Worm (Caenorhabditis elegans) whole organism, young adult: ENCODE measurements around the gene pkc-1.

Experiments used
- B0019.2 ChIP-seq: fragments of 200-800 bp; sonication (Bioruptor generic); conservative IDR thresholded peaks from 2 replicates; pipeline ENCODE4 v1.3.6; 2022; ENCODE audit warnings: missing genetic modification reagents, missing genetic modification characterization, missing compliant biosample characterization
- F23B12.7 ChIP-seq: sonication (generic microtip); optimal IDR thresholded peaks from 2 replicates; lab custom pipeline; 2017; ENCODE audit warnings: missing genetic modification characterization, mild to moderate bottlenecking, missing compliant biosample characterization, antibody characterized with exemption, moderate library complexity; ENCODE audit not compliant: insufficient read depth
- F33H1.4 ChIP-seq: fragments of 200-800 bp; sonication (Bioruptor generic); IDR thresholded peaks from 2 replicates; pipeline ENCODE4 v1.3.6; 2022; ENCODE audit warnings: missing genetic modification reagents, missing genetic modification characterization, missing compliant biosample characterization
- F37B4.10 ChIP-seq: fragments of 200-800 bp; sonication (Bioruptor generic); IDR thresholded peaks from 2 replicates; pipeline ENCODE4 v1.3.6; 2022; ENCODE audit warnings: missing genetic modification characterization, missing compliant biosample characterization
- F49E8.2 ChIP-seq: sonication (generic microtip); optimal IDR thresholded peaks from 3 replicates; lab custom pipeline; 2017; ENCODE audit warnings: missing genetic modification characterization, mild to moderate bottlenecking, missing compliant biosample characterization, antibody characterized with exemption, moderate library complexity; ENCODE audit not compliant: insufficient read depth
- F52B5.7 ChIP-seq: sonication (generic microtip); optimal IDR thresholded peaks from 2 replicates; lab custom pipeline; 2016; ENCODE audit warnings: mild to moderate bottlenecking, missing genetic modification characterization, missing compliant biosample characterization
- K11D2.4 ChIP-seq: fragments of 200-800 bp; sonication (Bioruptor generic); IDR thresholded peaks from 2 replicates; pipeline ENCODE4 v1.3.6; 2022; ENCODE audit warnings: missing genetic modification reagents, missing genetic modification characterization, missing compliant biosample characterization
- K12H6.12 ChIP-seq: fragments of 200-800 bp; sonication (Bioruptor generic); optimal IDR thresholded peaks from 2 replicates; lab custom pipeline; 2018; ENCODE audit warnings: mild to moderate bottlenecking, missing genetic modification characterization, missing compliant biosample characterization
- Y56A3A.18 ChIP-seq: fragments of 200-800 bp; sonication (Bioruptor generic); IDR thresholded peaks from 2 replicates; pipeline ENCODE4 v1.3.6; 2022; ENCODE audit warnings: missing genetic modification reagents, missing genetic modification characterization, missing compliant biosample characterization
- Y95B8A.8 ChIP-seq: fragments of 200-800 bp; sonication (Bioruptor generic); IDR thresholded peaks from 2 replicates; pipeline ENCODE4 v1.3.6; 2022; ENCODE audit warnings: missing genetic modification reagents, missing genetic modification characterization, missing compliant biosample characterization
- aptf-3 ChIP-seq: fragments of 200-800 bp; sonication (Bioruptor generic); IDR thresholded peaks from 2 replicates; pipeline ENCODE4 v1.3.6; 2022; ENCODE audit warnings: missing genetic modification characterization, missing compliant biosample characterization
- attf-5 ChIP-seq: fragments of 200-800 bp; sonication (Bioruptor generic); optimal IDR thresholded peaks from 2 replicates; lab custom pipeline; 2018; ENCODE audit warnings: mild to moderate bottlenecking, missing genetic modification characterization, missing compliant biosample characterization
- ceh-27 ChIP-seq: fragments of 200-800 bp; sonication (Bioruptor generic); optimal IDR thresholded peaks from 2 replicates; lab custom pipeline; 2018; ENCODE audit warnings: mild to moderate bottlenecking, missing genetic modification characterization, moderate library complexity, missing compliant biosample characterization
- ceh-40 ChIP-seq: fragments of 200-800 bp; sonication (Bioruptor generic); IDR thresholded peaks from 2 replicates; pipeline ENCODE4 v1.3.6; 2022; ENCODE audit warnings: missing genetic modification characterization, missing compliant biosample characterization
- die-1 ChIP-seq: sonication (generic microtip); optimal IDR thresholded peaks from 2 replicates; lab custom pipeline; 2016; ENCODE audit warnings: missing genotype, mild to moderate bottlenecking, missing genetic modification characterization, missing compliant biosample characterization
- dox-1 ChIP-seq: fragments of 200-800 bp; sonication (Bioruptor generic); IDR thresholded peaks from 2 replicates; pipeline ENCODE4 v1.3.6; 2022; ENCODE audit warnings: missing genetic modification reagents, missing genetic modification characterization, missing compliant biosample characterization
- dpl-1 ChIP-seq: fragments of 150-350 bp; optimal IDR thresholded peaks from 2 replicates; lab custom pipeline; 2014; ENCODE audit warnings: missing biosample characterization, missing genetic modification reagents, missing genetic modification characterization
- efl-1 ChIP-seq: fragments of 150-350 bp; optimal IDR thresholded peaks from 2 replicates; lab custom pipeline; 2014; ENCODE audit warnings: missing biosample characterization, missing genetic modification reagents, missing genetic modification characterization
- him-1 ChIP-seq: sonication (generic microtip); optimal IDR thresholded peaks from 2 replicates; lab custom pipeline; 2016; ENCODE audit warnings: missing genotype, missing genetic modification reagents, missing genetic modification characterization, missing compliant biosample characterization
- hrde-1 ChIP-seq: sonication (generic microtip); optimal IDR thresholded peaks from 2 replicates; lab custom pipeline; 2016; ENCODE audit warnings: missing genetic modification characterization, mild to moderate bottlenecking, missing compliant biosample characterization, moderate library complexity, missing genotype, missing genetic modification reagents, borderline replicate concordance
- hsf-1 ChIP-seq: fragments of 200-800 bp; sonication (Bioruptor generic); IDR thresholded peaks from 2 replicates; pipeline ENCODE4 v1.3.6; 2022; ENCODE audit warnings: missing genetic modification reagents, missing genetic modification characterization, missing compliant biosample characterization
- lag-1 ChIP-seq: fragments of 200-800 bp; sonication (Bioruptor generic); IDR thresholded peaks from 2 replicates; pipeline ENCODE4 v1.3.6; 2022; ENCODE audit warnings: missing genetic modification reagents, missing genetic modification characterization, missing compliant biosample characterization
- let-526 ChIP-seq: fragments of 200-800 bp; sonication (Bioruptor generic); IDR thresholded peaks from 2 replicates; pipeline ENCODE4 v1.3.6; 2022; ENCODE audit warnings: missing genetic modification reagents, missing genetic modification characterization, missing compliant biosample characterization
- let-607 ChIP-seq, 2 experiments: fragments of 200-800 bp in 1 of 2; sonication (Bioruptor generic) in 1 of 2; sonication (generic microtip) in 1 of 2; optimal IDR thresholded peaks; 2 replicates each; lab custom pipeline; 2016 to 2018; ENCODE audit warnings: mild to moderate bottlenecking in 2 of 2, missing compliant biosample characterization in 2 of 2, missing genetic modification characterization in 2 of 2, moderate library complexity in 2 of 2, missing genotype in 1 of 2
- lin-35 ChIP-seq, 3 experiments: fragments of 150-350 bp in 2 of 3; sonication (generic microtip) in 1 of 3; optimal IDR thresholded peaks; 2 replicates each; lab custom pipeline; 2014 to 2018; ENCODE audit warnings: missing biosample characterization in 3 of 3, missing genetic modification characterization in 3 of 3, missing genetic modification reagents in 3 of 3
- lin-54 ChIP-seq: fragments of 200-800 bp; sonication (Bioruptor generic); optimal IDR thresholded peaks from 2 replicates; lab custom pipeline; 2018; ENCODE audit warnings: mild to moderate bottlenecking, missing genetic modification characterization, missing compliant biosample characterization
- lsl-1 ChIP-seq: fragments of 200-800 bp; sonication (Bioruptor generic); optimal IDR thresholded peaks from 2 replicates; lab custom pipeline; 2018; ENCODE audit warnings: mild to moderate bottlenecking, missing genetic modification characterization, moderate library complexity, missing compliant biosample characterization
- madf-3 ChIP-seq: fragments of 200-800 bp; sonication (Bioruptor generic); IDR thresholded peaks from 2 replicates; pipeline ENCODE4 v1.3.6; 2022; ENCODE audit warnings: missing genetic modification reagents, missing genetic modification characterization, missing compliant biosample characterization
- madf-6 ChIP-seq: fragments of 200-800 bp; sonication (Bioruptor generic); IDR thresholded peaks from 2 replicates; pipeline ENCODE4 v1.3.6; 2022; ENCODE audit warnings: missing genetic modification reagents, missing genetic modification characterization, missing compliant biosample characterization
- mcd-1 ChIP-seq: fragments of 200-800 bp; sonication (Bioruptor generic); IDR thresholded peaks from 2 replicates; pipeline ENCODE4 v1.3.6; 2022; ENCODE audit warnings: missing genetic modification reagents, missing genetic modification characterization, missing compliant biosample characterization
- mel-28 ChIP-seq: sonication (generic microtip); optimal IDR thresholded peaks from 2 replicates; lab custom pipeline; 2016; ENCODE audit warnings: borderline replicate concordance, mild to moderate bottlenecking, missing genetic modification characterization, missing compliant biosample characterization
- mxl-1 ChIP-seq: sonication (generic microtip); optimal IDR thresholded peaks from 2 replicates; lab custom pipeline; 2016; ENCODE audit warnings: missing genetic modification characterization, missing compliant biosample characterization
- nfya-2 ChIP-seq: fragments of 200-800 bp; sonication (Bioruptor generic); IDR thresholded peaks from 2 replicates; pipeline ENCODE4 v1.3.6; 2022; ENCODE audit warnings: missing genetic modification reagents, missing genetic modification characterization, missing compliant biosample characterization
- nhr-120 ChIP-seq: fragments of 200-800 bp; sonication (Bioruptor generic); IDR thresholded peaks from 2 replicates; pipeline ENCODE4 v1.3.6; 2022; ENCODE audit warnings: missing genetic modification characterization, missing compliant biosample characterization
- nhr-179 ChIP-seq: sonication (generic microtip); optimal IDR thresholded peaks from 2 replicates; lab custom pipeline; 2016; ENCODE audit warnings: mild to moderate bottlenecking, missing genetic modification characterization, missing compliant biosample characterization
- nhr-80 ChIP-seq: sonication (generic microtip); optimal IDR thresholded peaks from 2 replicates; lab custom pipeline; 2016; ENCODE audit warnings: missing genetic modification characterization, missing compliant biosample characterization
- sea-2 ChIP-seq: fragments of 200-800 bp; sonication (Bioruptor generic); IDR thresholded peaks from 2 replicates; pipeline ENCODE4 v1.3.6; 2022; ENCODE audit warnings: missing genetic modification characterization, missing compliant biosample characterization
- snpc-4 ChIP-seq, 5 experiments: fragments of 150-350 bp in 1 of 5; sonication (generic microtip) in 4 of 5; optimal IDR thresholded peaks; 2 replicates each; lab custom pipeline; 2014 to 2018; ENCODE audit warnings: missing genetic modification characterization in 5 of 5, missing biosample characterization in 3 of 5, antibody characterized with exemption in 2 of 5, mild to moderate bottlenecking in 2 of 5, missing compliant biosample characterization in 2 of 5, missing genotype in 2 of 5, moderate library complexity in 2 of 5, missing genetic modification reagents in 1 of 5
- sptf-2 ChIP-seq: fragments of 200-800 bp; sonication (Bioruptor generic); optimal IDR thresholded peaks from 2 replicates; lab custom pipeline; 2018; ENCODE audit warnings: mild to moderate bottlenecking, missing genetic modification characterization, missing compliant biosample characterization
- tbp1 ChIP-seq: fragments of 200-800 bp; sonication (Bioruptor generic); optimal IDR thresholded peaks from 2 replicates; lab custom pipeline; 2018; ENCODE audit warnings: mild to moderate bottlenecking, missing genetic modification characterization, missing compliant biosample characterization
- tbx-9 ChIP-seq: sonication (generic microtip); optimal IDR thresholded peaks from 2 replicates; lab custom pipeline; 2016; ENCODE audit warnings: borderline replicate concordance, missing genetic modification characterization, inconsistent platforms, missing compliant biosample characterization
- zfh-2 ChIP-seq: fragments of 200-800 bp; sonication (Bioruptor generic); conservative IDR thresholded peaks from 2 replicates; pipeline ENCODE4 v1.3.6; 2022; ENCODE audit warnings: missing genetic modification reagents, missing genetic modification characterization, missing compliant biosample characterization
- ztf-25 ChIP-seq: fragments of 200-800 bp; sonication (Bioruptor generic); IDR thresholded peaks from 2 replicates; pipeline ENCODE4 v1.3.6; 2022; ENCODE audit warnings: missing genetic modification reagents, missing genetic modification characterization, missing compliant biosample characterization
- ztf-26 ChIP-seq: sonication (generic microtip); optimal IDR thresholded peaks from 2 replicates; lab custom pipeline; 2017; ENCODE audit warnings: missing genetic modification characterization, missing compliant biosample characterization

The pkc-1 gene

DNA sequence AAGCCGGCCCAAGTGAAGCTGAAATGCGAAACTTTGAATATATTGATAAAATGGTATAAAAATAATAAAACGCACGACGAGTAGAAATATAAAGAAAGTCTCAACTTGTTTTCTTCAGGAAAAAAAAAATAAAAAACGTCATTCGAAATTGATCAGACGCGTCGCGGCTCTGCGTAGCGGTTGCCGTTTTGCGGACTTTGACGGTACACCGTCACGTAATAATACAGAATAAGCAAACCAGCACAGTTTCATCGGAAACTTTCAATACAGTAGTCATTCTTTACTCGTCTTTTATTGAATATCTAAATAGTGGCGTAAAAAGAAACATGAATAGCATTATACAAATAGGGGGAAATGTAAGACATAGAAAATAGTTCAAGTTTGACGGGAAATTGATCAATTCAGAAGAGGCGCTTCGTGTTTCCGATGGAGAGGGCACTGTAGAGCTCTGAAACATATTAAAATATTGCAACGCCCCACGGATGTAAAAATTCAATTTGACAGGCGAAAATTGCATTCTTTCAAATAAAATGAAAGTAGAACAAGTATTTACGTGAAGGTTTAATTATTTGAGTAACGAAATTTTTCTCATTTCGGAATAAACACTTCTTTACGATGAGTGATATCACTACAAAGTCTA lies 38.1 kb downstream of the pkc-1 start, which contains the start of the genes cyl-1 and C52E4.7:
TSS of gene cyl-1 (minus strand) at position 18 of the 640 bp plus-strand sequence.
TSS of gene C52E4.7 (plus strand) at position 590 of the 640 bp plus-strand sequence.
- TF ChIP-seq attf-5 (GFP tag; lab: Kevin White, UChicago) (peak; percentile 62), snpc-4 (GFP tag; optimal IDR thresholded peaks at IDR 0.05; lab: Kevin White, UChicago) (no peak), snpc-4 (tag; optimal IDR thresholded peaks at IDR 0.05; lab: Kevin White, UChicago) (peak; percentile 26 to 83 (median 60)), dpl-1 (peak; percentile 30), nhr-80 (tag; lab: Kevin White, UChicago) (peak; percentile 9), Y95B8A.8 (no peak), lsl-1 (peak; percentile 20), madf-3 (GFP tag; lab: Robert Waterston, UW) (peak; percentile 98), lin-54 (GFP tag; lab: Kevin White, UChicago) (peak; percentile 46), die-1 (no peak), tbp1 (peak; percentile 16), F49E8.2 (tag; lab: Kevin White, UChicago) (peak; percentile 5), ceh-27 (GFP tag; lab: Kevin White, UChicago) (peak; percentile 6), dox-1 (peak; percentile 46; the same call in 1 of the 2 replicates), madf-6 (GFP tag; lab: Robert Waterston, UW) (peak; percentile 42; the same call in 1 of the 2 replicates), lin-35 (GFP tag; optimal IDR thresholded peaks at IDR 0.05; lab: Kevin White, UChicago) (peak in 1 of 3 experiments; percentile 12), let-607 (tag; optimal IDR thresholded peaks at IDR 0.05; lab: Kevin White, UChicago) (peak in 1 of 2 experiments; percentile 6), ztf-26 (no peak), efl-1 (peak; percentile 14), mel-28 (tag; lab: Kevin White, UChicago) (no peak)
- TF ChIP-seq, all 124 proteins: peak for 15

DNA sequence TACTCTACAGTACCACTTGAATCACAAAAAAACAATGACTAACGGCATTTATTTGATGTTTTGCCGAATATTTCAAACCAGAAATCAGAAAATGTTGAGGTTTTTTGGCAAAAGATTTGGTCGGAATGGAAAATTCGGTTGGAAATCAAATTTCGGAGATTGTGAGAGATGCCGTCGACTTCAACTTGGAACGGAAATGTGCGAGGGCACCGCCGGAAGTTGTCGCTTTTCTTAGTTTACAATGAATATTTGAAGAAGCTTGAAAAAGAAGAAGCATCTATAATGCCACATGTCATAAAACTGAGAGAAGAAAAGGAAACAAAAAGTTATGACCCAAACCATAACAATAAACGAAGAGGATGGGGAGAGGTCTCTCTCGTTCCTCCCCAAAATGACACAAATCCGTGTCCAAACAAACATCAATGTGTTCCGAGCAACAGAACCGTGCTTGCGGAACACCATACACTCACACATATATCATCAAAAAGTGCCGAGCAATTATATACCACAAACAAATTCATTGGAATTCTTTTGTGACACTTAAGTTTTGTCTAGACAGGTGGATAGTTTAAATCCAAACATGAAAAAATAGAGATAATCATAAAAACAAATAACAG lies 41.3 kb downstream of the pkc-1 start:
- no peak for TF ChIP-seq ztf-25 (GFP tag; lab: Robert Waterston, UW)
- peak; percentile 20 for TF ChIP-seq F49E8.2 (tag; lab: Kevin White, UChicago)
- no peak for TF ChIP-seq F23B12.7
- no peak for TF ChIP-seq K11D2.4
- TF ChIP-seq tbx-9 (tag; lab: Kevin White, UChicago): no peak
- TF ChIP-seq aptf-3 (GFP tag; lab: Robert Waterston, UW): no peak
- no peak for TF ChIP-seq dox-1
- no peak for TF ChIP-seq mel-28 (tag; lab: Kevin White, UChicago)
- TF ChIP-seq F33H1.4 (GFP tag; lab: Robert Waterston, UW): no peak
- peak; percentile 66 for TF ChIP-seq hrde-1
- TF ChIP-seq zfh-2 (GFP tag; lab: Robert Waterston, UW): no peak
- TF ChIP-seq sea-2 (GFP tag; lab: Robert Waterston, UW): no peak
- TF ChIP-seq ceh-40 (GFP tag; lab: Robert Waterston, UW): 0 out of 2 replicates have a peak, but pooled peaks have one; percentile 51
- no peak for TF ChIP-seq nhr-179 (tag; lab: Kevin White, UChicago)
- TF ChIP-seq lag-1 (GFP tag; lab: Robert Waterston, UW): no peak
- TF ChIP-seq him-1 (tag; lab: Kevin White, UChicago): no peak
- TF ChIP-seq nfya-2 (GFP tag; lab: Robert Waterston, UW): no peak
- TF ChIP-seq K12H6.12 (tag; lab: Kevin White, UChicago): no peak
- no peak for TF ChIP-seq sptf-2 (GFP tag; lab: Kevin White, UChicago)
- TF ChIP-seq nhr-120 (GFP tag; lab: Robert Waterston, UW): no peak
- TF ChIP-seq Y56A3A.18 (GFP tag; lab: Robert Waterston, UW): no peak
- no peak for TF ChIP-seq F37B4.10 (GFP tag; lab: Robert Waterston, UW)
- TF ChIP-seq mxl-1 (tag; lab: Kevin White, UChicago): no peak
- no peak for TF ChIP-seq F52B5.7 (tag; lab: Kevin White, UChicago)
- TF ChIP-seq mcd-1 (GFP tag; lab: Robert Waterston, UW): 0 out of 2 replicates have a peak, but pooled peaks have one; percentile 10
- peak; percentile 37; the same call in 1 of the 2 replicates for TF ChIP-seq hsf-1
- no peak for TF ChIP-seq let-526 (GFP tag; lab: Robert Waterston, UW)
- no peak for TF ChIP-seq B0019.2 (GFP tag; lab: Robert Waterston, UW)
- TF ChIP-seq lin-35 (GFP tag; optimal IDR thresholded peaks at IDR 0.05; lab: Kevin White, UChicago): peak in 1 of 3 experiments; percentile 18
- no peak for TF ChIP-seq lsl-1
